Fruit fly (Drosophila melanogaster) whole organism, larva: ENCODE results near the gene CG15818.

Source experiments
- noc ChIP-seq: fragments of 200-800 bp; sonication (Bioruptor generic); optimal IDR thresholded peaks from 3 replicates; lab custom pipeline; 2019; ENCODE audit warnings: missing biosample characterization, mild to moderate bottlenecking, missing genetic modification characterization, moderate library complexity

The CG15818 gene

dm6 chr2L:7411947-7412621, 1.4 kb downstream of the CG15818 start, which contains the start of gene chm:
chm (plus strand) TSS chr2L:7412417.
- peak; percentile 63 for TF ChIP-seq noc (tag; lab: Kevin White, UChicago)

- no peak for TF ChIP-seq noc (tag; lab: Kevin White, UChicago)
Observed at dm6 chr2L:7418148-7418988, 7.7 kb downstream of the CG15818 start.

dm6 chr2L:7419408-7420304, 8.9 kb downstream of the CG15818 start:
- TF ChIP-seq noc (tag; lab: Kevin White, UChicago), result peak; percentile 32

- peak; percentile 32 for TF ChIP-seq noc (tag; lab: Kevin White, UChicago)
Observed at dm6 chr2L:7420305-7421287, 9.9 kb downstream of the CG15818 start.

- TF ChIP-seq noc (tag; lab: Kevin White, UChicago), result no peak
Observed at dm6 chr2L:7422429-7423283, 11.9 kb downstream of the CG15818 start.

- TF ChIP-seq noc (tag; lab: Kevin White, UChicago), result peak; percentile 79
Observed at dm6 chr2L:7423333-7423895, 12.7 kb downstream of the CG15818 start.

dm6 chr2L:7424282-7424905, 13.7 kb downstream of the CG15818 start:
- TF ChIP-seq noc (tag; lab: Kevin White, UChicago), result no peak

dm6 chr2L:7424907-7425689, 14.4 kb downstream of the CG15818 start:
- TF ChIP-seq noc (tag; lab: Kevin White, UChicago), result peak; percentile 87

- no peak for TF ChIP-seq noc (tag; lab: Kevin White, UChicago)
Observed at dm6 chr2L:7425690-7426056, 15.0 kb downstream of the CG15818 start.

dm6 chr2L:7426326-7427066, 15.8 kb downstream of the CG15818 start, which contains the start of gene muc:
muc (plus strand) TSS chr2L:7426866.
- TF ChIP-seq noc (tag; lab: Kevin White, UChicago), result no peak

dm6 chr2L:7427067-7427785, 16.5 kb downstream of the CG15818 start:
- TF ChIP-seq noc (tag; lab: Kevin White, UChicago), result peak; percentile 49
